Fruit fly (Drosophila melanogaster) whole organism, embryonic: ENCODE measurements around the gene Tsen34.

Experiments used
- Antp ChIP-seq: fragments of 200-800 bp; sonication (Bioruptor generic); optimal IDR thresholded peaks from 3 replicates; lab custom pipeline; 2016; ENCODE audit warnings: missing biosample characterization, missing genetic modification characterization
- Blimp-1 ChIP-seq: fragments of 200-800 bp; sonication (Bioruptor generic); optimal IDR thresholded peaks from 3 replicates; lab custom pipeline; 2018; ENCODE audit warnings: missing biosample characterization, missing genetic modification characterization, mild to moderate bottlenecking, moderate library complexity, missing genetic modification reagents
- CG10267 ChIP-seq: fragments of 200-800 bp; sonication (Bioruptor generic); optimal IDR thresholded peaks from 2 replicates; lab custom pipeline; 2018; ENCODE audit warnings: missing biosample characterization, mild to moderate bottlenecking, missing genetic modification characterization, moderate library complexity
- CG10543 ChIP-seq: fragments of 200-800 bp; sonication (Bioruptor generic); optimal IDR thresholded peaks from 3 replicates; lab custom pipeline; 2017; ENCODE audit warnings: missing biosample characterization, mild to moderate bottlenecking, missing genetic modification characterization, moderate library complexity
- CG10979 ChIP-seq: fragments of 200-800 bp; sonication (Bioruptor generic); optimal IDR thresholded peaks from 2 replicates; lab custom pipeline; 2018; ENCODE audit warnings: missing biosample characterization, mild to moderate bottlenecking, missing genetic modification characterization, moderate library complexity
- CG11085 ChIP-seq: fragments of 200-800 bp; sonication (Bioruptor generic); IDR thresholded peaks from 2 replicates; pipeline ENCODE4 v1.3.6; 2022; ENCODE audit warnings: missing biosample characterization, missing genetic modification characterization
- CG12391 ChIP-seq: fragments of 200-800 bp; sonication (Bioruptor generic); optimal IDR thresholded peaks from 3 replicates; lab custom pipeline; 2018; ENCODE audit warnings: missing biosample characterization, mild to moderate bottlenecking, missing genetic modification characterization, moderate library complexity
- CG12769 ChIP-seq: fragments of 200-800 bp; sonication (Bioruptor generic); optimal IDR thresholded peaks from 2 replicates; lab custom pipeline; 2019; ENCODE audit warnings: missing biosample characterization, mild to moderate bottlenecking, missing genetic modification characterization, moderate library complexity
- CG14014 ChIP-seq: fragments of 200-800 bp; sonication (Bioruptor generic); IDR thresholded peaks from 2 replicates; pipeline ENCODE4 v1.3.6; 2022; ENCODE audit warnings: missing biosample characterization, missing genetic modification characterization
- CG15601 ChIP-seq: fragments of 200-800 bp; sonication (Bioruptor generic); optimal IDR thresholded peaks from 3 replicates; lab custom pipeline; 2019; ENCODE audit warnings: missing biosample characterization, mild to moderate bottlenecking, missing genetic modification characterization, moderate library complexity
- CG1603 ChIP-seq: fragments of 200-800 bp; sonication (Bioruptor generic); optimal IDR thresholded peaks from 2 replicates; lab custom pipeline; 2019; ENCODE audit warnings: missing biosample characterization, mild to moderate bottlenecking, missing genetic modification characterization, moderate library complexity
- CG17385 ChIP-seq: fragments of 200-800 bp; sonication (Bioruptor generic); optimal IDR thresholded peaks from 3 replicates; lab custom pipeline; 2018; ENCODE audit warnings: missing biosample characterization, mild to moderate bottlenecking, missing genetic modification characterization
- CG2678 ChIP-seq: fragments of 200-800 bp; sonication (Bioruptor generic); optimal IDR thresholded peaks from 3 replicates; lab custom pipeline; 2019; ENCODE audit warnings: missing biosample characterization, mild to moderate bottlenecking, missing genetic modification characterization, moderate library complexity
- CG31441 ChIP-seq: fragments of 200-800 bp; sonication (Bioruptor generic); IDR thresholded peaks from 2 replicates; pipeline ENCODE4 v1.3.6; 2022; ENCODE audit warnings: missing biosample characterization, missing genetic modification characterization
- CG42726 ChIP-seq: fragments of 200-800 bp; sonication (Bioruptor generic); IDR thresholded peaks from 2 replicates; pipeline ENCODE4 v1.3.6; 2022; ENCODE audit warnings: missing biosample characterization, missing genetic modification characterization; ENCODE audit not compliant: partially characterized antibody
- CG4328 ChIP-seq: fragments of 200-800 bp; sonication (Bioruptor generic); optimal IDR thresholded peaks from 3 replicates; lab custom pipeline; 2017; ENCODE audit warnings: missing biosample characterization, missing genetic modification reagents, missing genetic modification characterization
- CG6175 ChIP-seq: fragments of 200-800 bp; sonication (Bioruptor generic); IDR thresholded peaks from 3 replicates; pipeline ENCODE4 v1.3.6; 2022; ENCODE audit warnings: missing biosample characterization, missing genetic modification characterization
- CG6689 ChIP-seq: fragments of 200-800 bp; sonication (Bioruptor generic); IDR thresholded peaks from 2 replicates; pipeline ENCODE4 v1.3.6; 2022; ENCODE audit warnings: missing biosample characterization, missing genetic modification characterization
- CG7357 ChIP-seq: fragments of 200-800 bp; sonication (Bioruptor generic); IDR thresholded peaks from 3 replicates; pipeline ENCODE4 v1.3.6; 2022; ENCODE audit warnings: missing biosample characterization, missing genetic modification characterization
- CG8765 ChIP-seq: fragments of 200-800 bp; sonication (Bioruptor generic); IDR thresholded peaks from 2 replicates; pipeline ENCODE4 v1.3.6; 2022; ENCODE audit warnings: missing biosample characterization, missing genetic modification characterization
- CG9727 ChIP-seq: fragments of 200-800 bp; sonication (Bioruptor generic); optimal IDR thresholded peaks from 3 replicates; lab custom pipeline; 2017; ENCODE audit warnings: missing biosample characterization, mild to moderate bottlenecking, missing genetic modification characterization
- Chrac-16 ChIP-seq: fragments of 200-800 bp; sonication (Bioruptor generic); optimal IDR thresholded peaks from 3 replicates; lab custom pipeline; 2016; ENCODE audit warnings: missing biosample characterization, missing genetic modification characterization
- CoRest ChIP-seq: fragments of 200-800 bp; sonication (Bioruptor generic); optimal IDR thresholded peaks from 3 replicates; lab custom pipeline; 2018; ENCODE audit warnings: missing biosample characterization, mild to moderate bottlenecking, missing genetic modification characterization, moderate library complexity
- Dbx ChIP-seq: fragments of 200-800 bp; sonication (Bioruptor generic); IDR thresholded peaks from 3 replicates; pipeline ENCODE4 v1.3.6; 2022; ENCODE audit warnings: missing biosample characterization, missing genetic modification characterization
- Deaf1 ChIP-seq: fragments of 200-800 bp; optimal IDR thresholded peaks from 3 replicates; lab custom pipeline; 2019; ENCODE audit warnings: missing biosample characterization, mild to moderate bottlenecking, missing genetic modification characterization, moderate library complexity
- HHEX ChIP-seq: fragments of 200-800 bp; sonication (Bioruptor generic); optimal IDR thresholded peaks from 3 replicates; lab custom pipeline; 2017; ENCODE audit warnings: missing biosample characterization, mild to moderate bottlenecking, missing genetic modification characterization, missing genetic modification reagents
- HLH54F ChIP-seq: fragments of 200-800 bp; sonication (Bioruptor generic); optimal IDR thresholded peaks from 3 replicates; lab custom pipeline; 2016; ENCODE audit warnings: missing biosample characterization, missing genetic modification characterization
- HmgD ChIP-seq: fragments of 200-800 bp; sonication (Bioruptor generic); optimal IDR thresholded peaks from 3 replicates; lab custom pipeline; 2016; ENCODE audit warnings: missing biosample characterization, missing genetic modification characterization
- MESR4 ChIP-seq: fragments of 200-800 bp; sonication (Bioruptor generic); optimal IDR thresholded peaks from 2 replicates; lab custom pipeline; 2018; ENCODE audit warnings: missing biosample characterization, mild to moderate bottlenecking, missing genetic modification characterization, moderate library complexity
- Nf-YA ChIP-seq: fragments of 200-800 bp; sonication (Bioruptor generic); IDR thresholded peaks from 2 replicates; pipeline ENCODE4 v1.3.6; 2022; ENCODE audit warnings: missing biosample characterization, missing genetic modification characterization
- Oaz ChIP-seq: fragments of 200-800 bp; sonication (Bioruptor generic); IDR thresholded peaks from 2 replicates; pipeline ENCODE4 v1.3.6; 2022; ENCODE audit warnings: missing biosample characterization, missing genetic modification characterization
- PHDP ChIP-seq: fragments of 200-800 bp; sonication (Bioruptor generic); optimal IDR thresholded peaks from 3 replicates; lab custom pipeline; 2018; ENCODE audit warnings: missing biosample characterization, mild to moderate bottlenecking, missing genetic modification characterization, moderate library complexity
- Rx ChIP-seq: fragments of 200-800 bp; sonication (Bioruptor generic); IDR thresholded peaks from 2 replicates; pipeline ENCODE4 v1.3.6; 2022; ENCODE audit warnings: missing biosample characterization, missing genetic modification characterization
- Side ChIP-seq: fragments of 200-800 bp; sonication (Bioruptor generic); optimal IDR thresholded peaks from 2 replicates; lab custom pipeline; 2016; ENCODE audit warnings: missing biosample characterization, missing genetic modification characterization
- Usf ChIP-seq: fragments of 200-800 bp; sonication (Bioruptor generic); optimal IDR thresholded peaks from 2 replicates; lab custom pipeline; 2017; ENCODE audit warnings: missing genotype, missing biosample characterization, missing genetic modification characterization
- ac ChIP-seq: fragments of 200-800 bp; sonication (Bioruptor generic); optimal IDR thresholded peaks from 3 replicates; lab custom pipeline; 2017; ENCODE audit warnings: missing biosample characterization, mild to moderate bottlenecking, missing genetic modification characterization
- ara ChIP-seq: fragments of 200-800 bp; sonication (Bioruptor generic); IDR thresholded peaks from 2 replicates; pipeline ENCODE4 v1.3.6; 2022; ENCODE audit warnings: missing biosample characterization, missing genetic modification characterization
- ase ChIP-seq: fragments of 200-800 bp; sonication (Bioruptor generic); IDR thresholded peaks from 3 replicates; pipeline ENCODE4 v1.3.6; 2022; ENCODE audit warnings: missing biosample characterization, missing genetic modification characterization
- br ChIP-seq: fragments of >200 bp; optimal IDR thresholded peaks from 2 replicates; lab custom pipeline; 2017
- chn ChIP-seq: fragments of 200-800 bp; sonication (Bioruptor generic); optimal IDR thresholded peaks from 2 replicates; lab custom pipeline; 2016; ENCODE audit warnings: missing biosample characterization, missing genetic modification characterization
- crol ChIP-seq: fragments of 200-800 bp; sonication (Bioruptor generic); IDR thresholded peaks from 2 replicates; pipeline ENCODE4 v1.3.6; 2022; ENCODE audit warnings: missing biosample characterization, missing genetic modification characterization
- fd102C ChIP-seq: fragments of 200-800 bp; sonication (Bioruptor generic); optimal IDR thresholded peaks from 2 replicates; lab custom pipeline; 2018; ENCODE audit warnings: missing biosample characterization, mild to moderate bottlenecking, missing genetic modification characterization, moderate library complexity
- her ChIP-seq: fragments of 200-800 bp; sonication (Bioruptor generic); optimal IDR thresholded peaks from 2 replicates; lab custom pipeline; 2016; ENCODE audit warnings: missing biosample characterization, missing genetic modification characterization
- lilli ChIP-seq: fragments of 200-800 bp; sonication (Bioruptor generic); optimal IDR thresholded peaks from 3 replicates; lab custom pipeline; 2016; ENCODE audit warnings: missing biosample characterization, missing genetic modification characterization
- pnt ChIP-seq: fragments of 200-800 bp; sonication (Bioruptor generic); optimal IDR thresholded peaks from 3 replicates; lab custom pipeline; 2016; ENCODE audit warnings: missing biosample characterization, missing genetic modification characterization
- ranshi ChIP-seq: fragments of 200-800 bp; sonication (Bioruptor generic); IDR thresholded peaks from 2 replicates; pipeline ENCODE4 v1.3.6; 2022; ENCODE audit warnings: missing biosample characterization, missing genetic modification characterization
- scrt ChIP-seq: fragments of 200-800 bp; sonication (Bioruptor generic); optimal IDR thresholded peaks from 2 replicates; lab custom pipeline; 2018; ENCODE audit warnings: missing biosample characterization, mild to moderate bottlenecking, missing genetic modification characterization, moderate library complexity
- sr ChIP-seq: fragments of 200-800 bp; sonication (Bioruptor generic); IDR thresholded peaks from 3 replicates; pipeline ENCODE4 v1.3.6; 2022; ENCODE audit warnings: missing biosample characterization, missing genetic modification characterization
- zen2 ChIP-seq: fragments of 200-800 bp; sonication (Bioruptor generic); IDR thresholded peaks from 3 replicates; pipeline ENCODE4 v1.3.6; 2022; ENCODE audit warnings: missing biosample characterization, missing genetic modification characterization; ENCODE audit not compliant: partially characterized antibody

Tsen34 gene

DNA sequence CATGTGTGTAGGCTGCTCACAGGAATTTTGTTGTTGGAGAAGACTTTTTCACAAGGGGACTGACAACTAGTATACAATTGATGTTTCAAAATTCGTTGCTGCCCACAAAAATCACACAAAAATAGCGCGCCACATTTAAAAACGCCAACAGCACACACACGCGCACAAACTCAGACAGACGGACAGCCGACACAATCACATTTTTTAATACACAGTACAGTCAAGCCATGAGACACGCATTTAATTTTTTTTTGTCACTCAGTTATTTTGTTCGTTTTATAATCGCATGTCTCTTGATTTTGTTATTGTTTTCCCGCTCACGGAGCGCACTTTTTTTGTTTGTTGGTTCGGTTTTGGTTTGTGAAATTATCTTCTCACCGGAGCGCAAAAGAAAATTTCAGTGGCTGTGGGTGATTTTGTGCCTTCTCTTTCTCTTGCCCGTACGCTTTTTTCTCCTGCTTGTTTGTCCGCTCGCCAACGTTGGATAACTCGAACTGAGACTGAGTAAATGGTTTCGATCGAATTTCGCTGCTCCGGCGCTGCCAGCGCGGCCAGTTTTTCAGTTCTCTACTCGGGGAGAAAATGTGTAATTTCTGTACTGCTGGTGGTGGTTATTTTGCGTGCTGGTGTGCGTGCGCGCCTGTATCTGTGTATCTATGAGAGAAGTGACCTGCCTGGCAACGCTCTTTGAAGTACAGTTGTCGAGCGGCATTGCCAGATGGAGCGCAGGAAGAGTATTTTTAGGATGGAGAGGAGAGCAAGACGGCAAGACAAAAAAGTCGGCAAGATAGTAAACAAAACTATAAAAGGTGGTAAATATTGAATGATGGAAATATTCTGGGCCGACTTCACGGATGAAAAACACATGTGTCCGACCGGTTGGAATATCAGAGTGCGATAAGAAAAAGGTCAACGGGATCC, 3.9 kb downstream of the Tsen34 start, which contains the start of gene CG42507 (continued):
- TF ChIP-seq CG10543 (GFP tag; lab: Kevin White, UChicago) (peak; percentile 87), lilli (GFP tag; lab: Kevin White, UChicago) (no peak), crol (GFP tag; lab: Robert Waterston, UW) (peak; percentile 85), CG12391 (tag; lab: Kevin White, UChicago) (peak; percentile 4), Side (GFP tag; lab: Kevin White, UChicago) (no peak), sr (peak; percentile 9; the same call in 1 of the 3 replicates), pnt (GFP tag; lab: Kevin White, UChicago) (peak; percentile 13), br (lab: Kevin White, UChicago) (no peak), CG8765 (GFP tag; lab: Robert Waterston, UW) (no peak), PHDP (tag; lab: Kevin White, UChicago) (peak; percentile 49), fd102C (GFP tag; lab: Kevin White, UChicago) (peak; percentile 74), Chrac-16 (GFP tag; lab: Kevin White, UChicago) (no peak), Usf (GFP tag; lab: Kevin White, UChicago) (no peak), CG4328 (peak; percentile 60), CG7357 (GFP tag; lab: Robert Waterston, UW) (no peak), CG1603 (tag; lab: Kevin White, UChicago) (peak; percentile 39), CG2678 (tag; lab: Kevin White, UChicago) (peak; percentile 54), MESR4 (GFP tag; lab: Kevin White, UChicago) (peak; percentile 3), Rx (no peak), her (GFP tag; lab: Kevin White, UChicago) (peak; percentile 3), Antp (GFP tag; lab: Kevin White, UChicago) (no peak), Blimp-1 (peak; percentile 13), ranshi (GFP tag; lab: Robert Waterston, UW) (peak; percentile 19; the same call in 1 of the 2 replicates), CG17385 (GFP tag; lab: Kevin White, UChicago) (peak; percentile 47), chn (GFP tag; lab: Kevin White, UChicago) (peak; percentile 21), CG6175 (GFP tag; lab: Robert Waterston, UW) (0 out of 3 replicates have a peak, but pooled peaks have one; percentile 18), CG31441 (no peak; the same call in none of the 2 replicates), HLH54F (peak; percentile 19), Nf-YA (GFP tag; lab: Robert Waterston, UW) (0 out of 2 replicates have a peak, but pooled peaks have one; percentile 20), CG11085 (GFP tag; lab: Robert Waterston, UW) (no peak), ac (GFP tag; lab: Kevin White, UChicago) (peak; percentile 66), CG6689 (GFP tag; lab: Robert Waterston, UW) (peak; percentile 59), CG12769 (tag; lab: Kevin White, UChicago) (peak; percentile 73), Dbx (peak; percentile 67; the same call in 2 of the 3 replicates), HHEX (GFP tag; lab: Kevin White, UChicago) (peak; percentile 50), HmgD (GFP tag; lab: Kevin White, UChicago) (no peak), CG15601 (peak; percentile 50), CG42726 (no peak), CG10267 (tag; lab: Kevin White, UChicago) (no peak), zen2 (GFP tag; lab: Robert Waterston, UW) (0 out of 3 replicates have a peak, but pooled peaks have one; percentile 51), CG14014 (GFP tag; lab: Robert Waterston, UW) (peak; percentile 54; the same call in 1 of the 2 replicates), ara (GFP tag; lab: Robert Waterston, UW) (peak; percentile 50), CG9727 (GFP tag; lab: Kevin White, UChicago) (peak; percentile 47), Deaf1 (no peak), CG10979 (no peak), CoRest (tag; lab: Kevin White, UChicago) (peak; percentile 2), scrt (GFP tag; lab: Kevin White, UChicago) (peak; percentile 61), ase (no peak), Oaz (GFP tag; lab: Robert Waterston, UW) (no peak)
